Worm (Caenorhabditis elegans) whole organism, young adult: Measurements from ENCODE around the gene nhr-236.

ENCODE experiments used
- B0261.1 ChIP-seq: sonication (generic microtip); optimal IDR thresholded peaks from 2 replicates; lab custom pipeline; 2016; ENCODE audit warnings: mild to moderate bottlenecking, missing genetic modification characterization, moderate library complexity, missing compliant biosample characterization
- F22D6.2 ChIP-seq: sonication (generic microtip); optimal IDR thresholded peaks from 2 replicates; lab custom pipeline; 2016; ENCODE audit warnings: mild to moderate bottlenecking, missing genetic modification characterization, missing compliant biosample characterization
- F23B12.7 ChIP-seq: sonication (generic microtip); optimal IDR thresholded peaks from 2 replicates; lab custom pipeline; 2017; ENCODE audit warnings: missing genetic modification characterization, mild to moderate bottlenecking, missing compliant biosample characterization, antibody characterized with exemption, moderate library complexity; ENCODE audit not compliant: insufficient read depth
- K12H6.12 ChIP-seq: fragments of 200-800 bp; sonication (Bioruptor generic); optimal IDR thresholded peaks from 2 replicates; lab custom pipeline; 2018; ENCODE audit warnings: mild to moderate bottlenecking, missing genetic modification characterization, missing compliant biosample characterization
- lir-1 ChIP-seq: fragments of 200-800 bp; sonication (Bioruptor generic); conservative IDR thresholded peaks from 2 replicates; pipeline ENCODE4 v1.3.6; 2022; ENCODE audit warnings: missing genetic modification reagents, missing genetic modification characterization, missing compliant biosample characterization
- madf-8 ChIP-seq: fragments of 200-800 bp; sonication (Bioruptor generic); conservative IDR thresholded peaks from 2 replicates; pipeline ENCODE4 v1.3.6; 2022; ENCODE audit warnings: missing genetic modification reagents, missing genetic modification characterization, missing compliant biosample characterization
- mel-28 ChIP-seq: sonication (generic microtip); optimal IDR thresholded peaks from 2 replicates; lab custom pipeline; 2016; ENCODE audit warnings: borderline replicate concordance, mild to moderate bottlenecking, missing genetic modification characterization, missing compliant biosample characterization
- nhr-179 ChIP-seq: sonication (generic microtip); optimal IDR thresholded peaks from 2 replicates; lab custom pipeline; 2016; ENCODE audit warnings: mild to moderate bottlenecking, missing genetic modification characterization, missing compliant biosample characterization
- pha-4 ChIP-seq: fragments of 150-350 bp; sonication (generic microtip); optimal IDR thresholded peaks from 2 replicates; lab custom pipeline; 2014; ENCODE audit warnings: missing biosample characterization, missing genetic modification reagents, missing genetic modification characterization
- unc-130 ChIP-seq: sonication (generic microtip); optimal IDR thresholded peaks from 2 replicates; lab custom pipeline; 2016; ENCODE audit warnings: missing genetic modification reagents, missing genetic modification characterization, missing compliant biosample characterization
- unc-62 ChIP-seq: fragments of 150-350 bp; optimal IDR thresholded peaks from 2 replicates; lab custom pipeline; 2014; ENCODE audit warnings: missing biosample characterization, missing genetic modification reagents, missing genetic modification characterization
- ztf-18 ChIP-seq: sonication (generic microtip); optimal IDR thresholded peaks from 2 replicates; lab custom pipeline; 2016; ENCODE audit warnings: missing genotype, mild to moderate bottlenecking, missing genetic modification characterization, missing compliant biosample characterization

DNA sequence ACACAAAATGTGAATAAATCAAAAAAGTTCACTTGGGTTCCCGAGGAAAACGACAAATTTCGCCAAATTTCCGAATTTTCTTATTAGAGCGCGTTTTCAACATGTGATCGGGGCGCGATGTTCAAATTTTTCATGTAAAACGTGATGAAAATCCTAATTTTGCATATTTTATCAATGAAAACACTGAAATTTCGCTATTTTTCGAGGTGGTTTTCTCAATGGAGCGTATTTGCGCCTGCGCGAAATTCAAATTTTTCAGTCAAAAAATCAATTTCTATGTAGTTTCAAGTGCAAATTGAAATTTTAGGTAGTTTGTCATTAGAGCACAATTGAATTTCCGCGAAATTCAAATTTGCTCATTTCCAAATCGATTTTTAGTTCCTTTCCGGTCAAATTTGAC is 22.1 kb downstream of the nhr-236 start:
- TF ChIP-seq K12H6.12 (no peak), unc-130 (GFP tag; lab: Kevin White, UChicago) (no peak), pha-4 (tag; lab: Kevin White, UChicago) (no peak), unc-62 (GFP tag; lab: Kevin White, UChicago) (no peak), F22D6.2 (tag; lab: Kevin White, UChicago) (no peak), lir-1 (no peak), B0261.1 (tag; lab: Kevin White, UChicago) (no peak), ztf-18 (tag; lab: Kevin White, UChicago) (no peak), nhr-179 (tag; lab: Kevin White, UChicago) (no peak), madf-8 (no peak), mel-28 (tag; lab: Kevin White, UChicago) (no peak), F23B12.7 (tag; lab: Kevin White, UChicago) (no peak)
